Fruit fly (Drosophila melanogaster): ENCODE data around the gene Aduk.

Aduk gene

dm6 chr3R:9334592-9335518, at the start of gene Aduk, which contains the start of gene pasi2:
TSS of gene Aduk (minus strand) at chr3R:9334714.
TSS of gene pasi2 (plus strand) at chr3R:9335170.
- no peak for TF ChIP-seq CG17801 (GFP tag; optimal IDR thresholded peaks at IDR 0.05; ENCODE audit: partially characterized antibody)

dm6 chr3R:9380970-9381369, 46.5 kb upstream of the Aduk start:
- no peak for TF ChIP-seq CG17801 (GFP tag; optimal IDR thresholded peaks at IDR 0.05; ENCODE audit: partially characterized antibody)

dm6 chr3R:9378644-9379411, 44.3 kb upstream of the Aduk start:
- no peak for TF ChIP-seq CG17801 (GFP tag; optimal IDR thresholded peaks at IDR 0.05; ENCODE audit: partially characterized antibody)

- TF ChIP-seq CG17801 (GFP tag; optimal IDR thresholded peaks at IDR 0.05; ENCODE audit: partially characterized antibody): no peak
Measured at dm6 chr3R:9376789-9377188, 42.3 kb upstream of the Aduk start.

dm6 chr3R:9370413-9370812, 35.9 kb upstream of the Aduk start:
- TF ChIP-seq CG17801 (GFP tag; optimal IDR thresholded peaks at IDR 0.05; ENCODE audit: partially characterized antibody): no peak

dm6 chr3R:9365893-9366500, 31.5 kb upstream of the Aduk start:
- no peak for TF ChIP-seq CG17801 (GFP tag; optimal IDR thresholded peaks at IDR 0.05; ENCODE audit: partially characterized antibody)

dm6 chr3R:9365121-9365520, 30.6 kb upstream of the Aduk start, which contains the start of gene Srr:
TSS of gene Srr (plus strand) at chr3R:9365398.
- TF ChIP-seq CG17801 (GFP tag; optimal IDR thresholded peaks at IDR 0.05; ENCODE audit: partially characterized antibody): no peak

- no peak for TF ChIP-seq CG17801 (GFP tag; optimal IDR thresholded peaks at IDR 0.05; ENCODE audit: partially characterized antibody)
Measured at dm6 chr3R:9363066-9363719, 28.7 kb upstream of the Aduk start, which contains the start of gene CG18473. TSS of gene CG18473 (plus strand) at chr3R:9363305.

- TF ChIP-seq CG17801 (GFP tag; optimal IDR thresholded peaks at IDR 0.05; ENCODE audit: partially characterized antibody): no peak
Measured at dm6 chr3R:9359393-9359792, 24.9 kb upstream of the Aduk start.

- no peak for TF ChIP-seq CG17801 (GFP tag; optimal IDR thresholded peaks at IDR 0.05; ENCODE audit: partially characterized antibody)
Measured at dm6 chr3R:9355195-9355594, 20.7 kb upstream of the Aduk start, which contains the start of gene CG43675. TSS of gene CG43675 (plus strand) at chr3R:9355495.

dm6 chr3R:9353276-9353652, 18.8 kb upstream of the Aduk start:
- peak; percentile 73 for TF ChIP-seq CG17801 (GFP tag; optimal IDR thresholded peaks at IDR 0.05; ENCODE audit: partially characterized antibody)

dm6 chr3R:9352595-9353275, 18.2 kb upstream of the Aduk start:
- TF ChIP-seq CG17801 (GFP tag; optimal IDR thresholded peaks at IDR 0.05; ENCODE audit: partially characterized antibody): no peak

- peak; percentile 53 for TF ChIP-seq CG17801 (GFP tag; optimal IDR thresholded peaks at IDR 0.05; ENCODE audit: partially characterized antibody)
Measured at dm6 chr3R:9351415-9352379, 17.2 kb upstream of the Aduk start.

Data from ovary, adult (tissue).